Worm (Caenorhabditis elegans) whole organism, L4 larva: Measurements from ENCODE around the gene ZC477.7.

Experiments
- T26A8.4 ChIP-seq: fragments of 200-800 bp; sonication (Bioruptor generic); IDR thresholded peaks from 2 replicates; pipeline ENCODE4 v1.3.6; 2022; ENCODE audit warnings: missing genetic modification characterization, missing compliant biosample characterization
- dmd-8 ChIP-seq: fragments of 200-800 bp; sonication (Bioruptor generic); IDR thresholded peaks from 2 replicates; pipeline ENCODE4 v1.3.6; 2022; ENCODE audit warnings: missing genetic modification characterization, missing compliant biosample characterization
- dmd-9 ChIP-seq: fragments of 200-800 bp; sonication (Bioruptor generic); IDR thresholded peaks from 2 replicates; pipeline ENCODE4 v1.3.6; 2022; ENCODE audit warnings: missing genetic modification reagents, missing genetic modification characterization, missing compliant biosample characterization
- jun-1 ChIP-seq: fragments of 150-350 bp; optimal IDR thresholded peaks from 2 replicates; lab custom pipeline; 2014; ENCODE audit warnings: missing biosample characterization, missing genetic modification reagents, missing genetic modification characterization
- nhr-10 ChIP-seq: fragments of 150-350 bp; optimal IDR thresholded peaks from 2 replicates; lab custom pipeline; 2014; ENCODE audit warnings: missing biosample characterization, missing genetic modification characterization
- skn-1 ChIP-seq: fragments of 150-350 bp; optimal IDR thresholded peaks from 2 replicates; lab custom pipeline; 2014; ENCODE audit warnings: missing biosample characterization, missing genetic modification characterization
- snpc-4 ChIP-seq: fragments of 150-350 bp; optimal IDR thresholded peaks from 2 replicates; lab custom pipeline; 2014; ENCODE audit warnings: missing biosample characterization, missing genetic modification characterization
- spr-3 ChIP-seq: fragments of 200-800 bp; sonication (Bioruptor generic); optimal IDR thresholded peaks from 2 replicates; lab custom pipeline; 2018; ENCODE audit warnings: mild to moderate bottlenecking, missing genetic modification characterization, missing compliant biosample characterization
- vab-7 ChIP-seq: fragments of 200-800 bp; sonication (Bioruptor generic); IDR thresholded peaks from 2 replicates; pipeline ENCODE4 v1.3.6; 2022; ENCODE audit warnings: missing genetic modification reagents, missing genetic modification characterization, missing compliant biosample characterization
- zag-1 ChIP-seq: fragments of 150-350 bp; optimal IDR thresholded peaks from 2 replicates; lab custom pipeline; 2014; ENCODE audit warnings: missing biosample characterization, missing genetic modification characterization

- TF ChIP-seq nhr-10 (no peak), spr-3 (GFP tag; lab: Kevin White, UChicago) (no peak), T26A8.4 (GFP tag; lab: Robert Waterston, UW) (no peak), zag-1 (tag; lab: Kevin White, UChicago) (no peak), vab-7 (GFP tag; lab: Robert Waterston, UW) (no peak), snpc-4 (no peak), skn-1 (tag; lab: Kevin White, UChicago) (no peak), jun-1 (tag; lab: Kevin White, UChicago) (no peak), dmd-9 (GFP tag; lab: Robert Waterston, UW) (no peak), dmd-8 (GFP tag; lab: Robert Waterston, UW) (no peak)
Observed at ce11 chrIV:7072110-7072509, 39.1 kb downstream of the ZC477.7 start, which contains the start of gene srg-48.
